Worm (Caenorhabditis elegans) whole organism, mixed stage, embryonic: Measurements from ENCODE around the gene rab-21.
A peak's percentile ranks its signal among the peaks of the same experiment; 100 is the strongest.

Experiments used
- M03D4.4 ChIP-seq: sonication (generic microtip); optimal IDR thresholded peaks from 2 replicates; lab custom pipeline; 2017; ENCODE audit warnings: mild to moderate bottlenecking, missing genetic modification characterization, missing compliant biosample characterization
- bed-3 ChIP-seq: fragments of 200-800 bp; sonication (Bioruptor generic); optimal IDR thresholded peaks from 3 replicates; lab custom pipeline; 2018; ENCODE audit warnings: mild to moderate bottlenecking, missing genetic modification characterization, moderate library complexity, missing compliant biosample characterization
- blmp-1 ChIP-seq: fragments of 150-350 bp; optimal IDR thresholded peaks from 2 replicates; lab custom pipeline; 2014; ENCODE audit warnings: missing biosample characterization, missing genetic modification characterization
- ceh-39 ChIP-seq: fragments of 150-350 bp; optimal IDR thresholded peaks from 2 replicates; lab custom pipeline; 2014; ENCODE audit warnings: missing biosample characterization, missing genetic modification characterization
- ceh-43 ChIP-seq: fragments of 200-800 bp; sonication (Bioruptor generic); optimal IDR thresholded peaks from 2 replicates; lab custom pipeline; 2018; ENCODE audit warnings: mild to moderate bottlenecking, missing genetic modification characterization, moderate library complexity, missing compliant biosample characterization
- ceh-83 ChIP-seq: fragments of 200-800 bp; sonication (Bioruptor generic); optimal IDR thresholded peaks from 2 replicates; lab custom pipeline; 2018; ENCODE audit warnings: mild to moderate bottlenecking, missing genetic modification characterization, missing compliant biosample characterization
- ces-1 ChIP-seq: fragments of 150-350 bp; optimal IDR thresholded peaks from 2 replicates; lab custom pipeline; 2014; ENCODE audit warnings: missing biosample characterization, missing genetic modification reagents, missing genetic modification characterization
- cnd-1 ChIP-seq: fragments of 200-800 bp; sonication (Bioruptor generic); optimal IDR thresholded peaks from 2 replicates; lab custom pipeline; 2018; ENCODE audit warnings: mild to moderate bottlenecking, missing genetic modification characterization, missing compliant biosample characterization
- elt-1 ChIP-seq: sonication (generic microtip); optimal IDR thresholded peaks from 2 replicates; lab custom pipeline; 2017; ENCODE audit warnings: missing genetic modification characterization, mild to moderate bottlenecking, missing compliant biosample characterization, antibody characterized with exemption, moderate library complexity, borderline replicate concordance; ENCODE audit not compliant: insufficient read depth
- flh-1 ChIP-seq: fragments of 200-800 bp; sonication (Bioruptor generic); optimal IDR thresholded peaks from 2 replicates; lab custom pipeline; 2018; ENCODE audit warnings: mild to moderate bottlenecking, missing genetic modification characterization, moderate library complexity, missing compliant biosample characterization
- hlh-1 ChIP-seq: fragments of 150-350 bp; optimal IDR thresholded peaks from 2 replicates; lab custom pipeline; 2014; ENCODE audit warnings: missing biosample characterization, missing genetic modification reagents, missing genetic modification characterization
- lin-13 ChIP-seq: fragments of 150-350 bp; optimal IDR thresholded peaks from 2 replicates; lab custom pipeline; 2014; ENCODE audit warnings: missing biosample characterization, missing genetic modification characterization
- lsy-2 ChIP-seq: fragments of 150-350 bp; optimal IDR thresholded peaks from 2 replicates; lab custom pipeline; 2014; ENCODE audit warnings: missing biosample characterization, missing genetic modification characterization
- mep-1 ChIP-seq: fragments of 150-350 bp; optimal IDR thresholded peaks from 2 replicates; lab custom pipeline; 2017; ENCODE audit warnings: missing biosample characterization, missing genetic modification reagents, missing genetic modification characterization, inconsistent platforms
- mls-2 ChIP-seq: sonication (generic microtip); optimal IDR thresholded peaks from 2 replicates; lab custom pipeline; 2016; ENCODE audit warnings: mild to moderate bottlenecking, missing genetic modification characterization, moderate library complexity, missing compliant biosample characterization
- nhr-12 ChIP-seq: fragments of 150-350 bp; optimal IDR thresholded peaks from 2 replicates; lab custom pipeline; 2014; ENCODE audit warnings: missing biosample characterization, missing genetic modification characterization
- nhr-2 ChIP-seq: fragments of 150-350 bp; optimal IDR thresholded peaks from 2 replicates; lab custom pipeline; 2014; ENCODE audit warnings: missing biosample characterization, missing genetic modification characterization
- nhr-237 ChIP-seq: fragments of 150-350 bp; optimal IDR thresholded peaks from 2 replicates; lab custom pipeline; 2014; ENCODE audit warnings: missing biosample characterization, missing genetic modification characterization
- nhr-76 ChIP-seq: sonication (generic microtip); optimal IDR thresholded peaks from 2 replicates; lab custom pipeline; 2017; ENCODE audit warnings: missing biosample characterization, missing genetic modification characterization
- pha-4 ChIP-seq: fragments of 150-350 bp; optimal IDR thresholded peaks from 2 replicates; lab custom pipeline; 2018; ENCODE audit warnings: missing biosample characterization, missing genetic modification reagents, missing genetic modification characterization
- sem-2 ChIP-seq: fragments of 200-800 bp; sonication (Bioruptor generic); optimal IDR thresholded peaks from 2 replicates; lab custom pipeline; 2018; ENCODE audit warnings: mild to moderate bottlenecking, missing genetic modification characterization, missing compliant biosample characterization
- snpc-4 ChIP-seq: fragments of 150-350 bp; optimal IDR thresholded peaks from 2 replicates; lab custom pipeline; 2014; ENCODE audit warnings: missing biosample characterization, missing genetic modification characterization
- sptf-1 ChIP-seq: sonication (generic microtip); optimal IDR thresholded peaks from 2 replicates; lab custom pipeline; 2017; ENCODE audit warnings: mild to moderate bottlenecking, missing genetic modification characterization, moderate library complexity, missing compliant biosample characterization
- unc-120 ChIP-seq: sonication (generic microtip); optimal IDR thresholded peaks from 2 replicates; lab custom pipeline; 2017; ENCODE audit warnings: missing genetic modification characterization, missing compliant biosample characterization; ENCODE audit not compliant: poor library complexity, severe bottlenecking
- unc-39 ChIP-seq: fragments of 150-350 bp; optimal IDR thresholded peaks from 2 replicates; lab custom pipeline; 2014; ENCODE audit warnings: missing biosample characterization, missing genetic modification characterization
- unc-62 ChIP-seq: fragments of 150-350 bp; optimal IDR thresholded peaks from 2 replicates; lab custom pipeline; 2014; ENCODE audit warnings: missing biosample characterization, missing genetic modification reagents, missing genetic modification characterization
- zip-8 ChIP-seq: fragments of 150-350 bp; optimal IDR thresholded peaks from 2 replicates; lab custom pipeline; 2014; ENCODE audit warnings: missing biosample characterization, missing genetic modification characterization
- ztf-11 ChIP-seq: fragments of 150-350 bp; optimal IDR thresholded peaks from 2 replicates; lab custom pipeline; 2014; ENCODE audit warnings: missing biosample characterization, missing genetic modification characterization

Gene rab-21

DNA sequence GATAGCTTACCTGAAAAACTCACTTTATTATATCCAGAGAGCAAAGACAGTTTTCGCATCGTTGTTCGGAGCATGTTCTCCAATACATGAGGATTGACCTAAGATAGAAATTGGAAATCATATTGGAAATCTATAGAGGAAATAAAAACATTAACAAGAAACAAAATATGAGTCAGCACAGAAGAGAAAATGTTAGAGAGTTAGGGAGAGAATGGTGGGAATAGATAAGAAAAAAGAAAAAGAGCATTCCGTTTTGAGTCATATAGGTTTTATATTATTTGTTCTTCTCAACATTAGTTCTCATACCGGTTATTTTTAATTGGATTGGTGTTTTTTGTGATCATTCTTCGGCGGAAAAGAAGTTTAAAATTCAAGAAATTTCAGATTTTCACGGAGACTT, 30.0 kb downstream of the rab-21 start, which contains the start of gene hgap-2:
Gene hgap-2, minus strand, starts transcription at position 101 of the 400 bp plus-strand sequence.
- no peak for TF ChIP-seq M03D4.4
- TF ChIP-seq cnd-1 (tag; lab: Kevin White, UChicago), result no peak
- TF ChIP-seq ces-1 (GFP tag; lab: Kevin White, UChicago), result no peak
- TF ChIP-seq ceh-83 (GFP tag; lab: Kevin White, UChicago), result no peak
- no peak for TF ChIP-seq lsy-2 (tag; lab: Kevin White, UChicago)
- TF ChIP-seq unc-62 (GFP tag; lab: Kevin White, UChicago), result no peak
- TF ChIP-seq mep-1 (tag; lab: Kevin White, UChicago), result no peak
- TF ChIP-seq sptf-1 (tag; lab: Kevin White, UChicago), result no peak
- no peak for TF ChIP-seq nhr-237
- no peak for TF ChIP-seq lin-13 (tag; lab: Kevin White, UChicago)
- no peak for TF ChIP-seq ceh-43 (GFP tag; lab: Kevin White, UChicago)
- no peak for TF ChIP-seq nhr-76 (tag; lab: Kevin White, UChicago)
- TF ChIP-seq nhr-2, result no peak
- TF ChIP-seq hlh-1 (tag; lab: Kevin White, UChicago), result no peak

- TF ChIP-seq mep-1 (tag; lab: Kevin White, UChicago) (peak; percentile 21), ztf-11 (no peak), pha-4 (tag; lab: Kevin White, UChicago) (no peak), unc-120 (tag; lab: Kevin White, UChicago) (peak; percentile 93), hlh-1 (tag; lab: Kevin White, UChicago) (no peak), ces-1 (GFP tag; lab: Kevin White, UChicago) (peak; percentile 55)
- TF ChIP-seq, all 35 proteins: peak for 3
These were observed 30.9 kb downstream of the rab-21 start for ce11 chrII:8683933-8684332.

DNA sequence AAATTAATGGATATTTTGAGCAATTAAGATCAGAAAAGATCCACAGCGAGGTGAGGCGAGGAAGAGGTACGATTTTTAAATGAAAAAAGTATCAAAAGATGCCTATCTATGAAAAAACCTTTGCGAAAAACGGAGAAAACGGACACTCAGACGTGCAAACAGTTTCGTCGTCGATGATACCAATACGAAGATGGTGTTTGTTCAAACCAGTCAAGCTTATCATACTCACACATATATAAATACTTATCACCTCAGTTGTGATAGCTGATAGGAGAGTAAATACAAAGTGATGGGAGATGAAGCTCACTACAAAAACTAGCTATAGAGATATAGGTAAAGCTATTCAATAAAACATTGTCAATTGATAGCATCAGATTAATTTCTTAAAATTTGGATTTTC, 35.0 kb downstream of the rab-21 start:
- TF ChIP-seq nhr-12 (tag; lab: Kevin White, UChicago) (no peak), unc-39 (tag; lab: Kevin White, UChicago) (no peak), cnd-1 (tag; lab: Kevin White, UChicago) (no peak), nhr-2 (no peak)

- TF ChIP-seq hlh-1 (tag; lab: Kevin White, UChicago), result no peak
- no peak for TF ChIP-seq bed-3 (GFP tag; lab: Kevin White, UChicago)
- TF ChIP-seq elt-1 (tag; lab: Kevin White, UChicago), result no peak
- TF ChIP-seq flh-1 (GFP tag; lab: Kevin White, UChicago), result no peak
- no peak for TF ChIP-seq M03D4.4
- no peak for TF ChIP-seq snpc-4 (tag; lab: Kevin White, UChicago)
- no peak for TF ChIP-seq mls-2 (tag; lab: Kevin White, UChicago)
- TF ChIP-seq unc-39 (tag; lab: Kevin White, UChicago), result no peak
- no peak for TF ChIP-seq zip-8 (tag; lab: Kevin White, UChicago)
- TF ChIP-seq ztf-11, result no peak
These were observed 39.4 kb downstream of the rab-21 start for ce11 chrII:8675369-8675768.

DNA sequence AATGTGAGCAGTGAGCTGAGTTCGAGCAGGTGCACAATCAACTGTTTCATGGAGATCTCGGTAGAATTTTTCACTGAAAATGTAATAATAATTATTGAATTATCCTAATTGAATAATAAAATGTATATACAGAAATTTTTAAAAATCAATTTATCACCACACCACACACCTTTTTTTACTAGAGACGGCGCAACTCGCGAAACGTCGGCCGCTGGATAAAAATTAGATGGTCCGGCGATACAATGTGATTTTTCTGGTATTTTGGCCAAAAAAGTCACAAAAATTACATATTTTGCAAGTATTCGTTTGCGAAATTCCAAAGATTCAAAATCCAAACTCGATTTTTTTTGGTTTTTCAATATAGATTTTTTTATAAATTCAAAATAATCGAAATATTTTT, 44.0 kb downstream of the rab-21 start:
- TF ChIP-seq mep-1 (tag; lab: Kevin White, UChicago), result no peak
- TF ChIP-seq snpc-4 (tag; lab: Kevin White, UChicago), result no peak
- TF ChIP-seq unc-39 (tag; lab: Kevin White, UChicago), result no peak
- TF ChIP-seq ceh-83 (GFP tag; lab: Kevin White, UChicago), result no peak
- no peak for TF ChIP-seq blmp-1 (tag; lab: Kevin White, UChicago)
- no peak for TF ChIP-seq hlh-1 (tag; lab: Kevin White, UChicago)
- no peak for TF ChIP-seq flh-1 (GFP tag; lab: Kevin White, UChicago)
- no peak for TF ChIP-seq cnd-1 (tag; lab: Kevin White, UChicago)
- TF ChIP-seq lin-13 (tag; lab: Kevin White, UChicago), result no peak
- TF ChIP-seq nhr-2, result no peak
- TF ChIP-seq ces-1 (GFP tag; lab: Kevin White, UChicago), result no peak
- TF ChIP-seq ceh-43 (GFP tag; lab: Kevin White, UChicago), result no peak
- TF ChIP-seq nhr-12 (tag; lab: Kevin White, UChicago), result no peak
- TF ChIP-seq ceh-39 (tag; lab: Kevin White, UChicago), result no peak
- TF ChIP-seq elt-1 (tag; lab: Kevin White, UChicago), result no peak
- TF ChIP-seq, all 35 proteins: peak for 0

DNA sequence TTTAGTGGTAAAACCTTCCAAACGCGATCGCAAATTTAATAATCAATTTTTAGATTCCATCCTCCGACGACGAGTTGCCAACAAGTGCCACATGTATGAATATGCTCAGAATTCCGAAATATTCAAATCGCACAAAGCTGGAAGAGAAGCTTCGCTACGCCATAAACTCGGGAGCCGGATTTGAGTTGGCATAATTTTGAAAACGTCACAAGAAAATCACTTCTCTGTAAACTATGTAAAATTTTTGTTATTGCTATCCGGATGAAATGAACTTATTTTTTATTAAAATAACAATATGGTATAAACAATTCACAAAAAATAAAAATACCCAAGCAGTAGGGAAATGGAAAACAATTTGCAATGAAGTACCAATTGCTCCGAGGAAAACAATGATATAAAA, 45.9 kb downstream of the rab-21 start:
- no peak for TF ChIP-seq sem-2 (GFP tag; lab: Kevin White, UChicago)
- no peak for TF ChIP-seq sptf-1 (tag; lab: Kevin White, UChicago)
- no peak for TF ChIP-seq cnd-1 (tag; lab: Kevin White, UChicago)
